Fruit fly (Drosophila melanogaster): ENCODE data around the gene GstD1.

The GstD1 gene

DNA sequence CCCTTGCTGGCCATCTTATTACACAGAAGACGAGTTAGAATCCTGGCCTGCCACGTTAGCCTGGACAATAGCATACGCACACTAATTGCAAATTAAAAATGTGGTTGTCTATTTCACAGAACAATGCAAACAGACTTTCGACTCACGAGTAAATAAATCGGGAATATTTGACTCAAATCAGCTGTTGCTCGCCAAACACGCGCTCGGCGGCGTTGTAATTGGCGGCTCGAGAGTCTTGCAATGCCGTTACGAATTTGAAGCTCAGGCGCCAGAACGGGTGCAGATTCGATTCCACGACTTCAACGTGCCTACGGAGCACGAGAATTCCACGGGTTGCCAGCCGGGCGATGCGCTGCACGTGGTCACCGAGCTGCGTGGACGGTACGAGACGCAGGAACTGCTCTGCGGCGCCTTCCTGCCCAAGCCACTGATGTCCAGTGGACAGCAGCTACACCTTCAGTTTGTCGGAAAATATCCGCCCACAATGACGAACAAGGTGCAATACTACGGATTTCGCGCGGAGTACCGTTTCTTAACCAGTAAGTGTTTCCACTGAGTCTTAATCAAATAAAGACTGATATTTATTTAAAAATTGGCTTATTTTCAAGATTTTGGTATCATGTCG is 32.7 kb upstream of the GstD1 start, which contains the start of gene DNAlig3 (continued):
- TF ChIP-seq crp (GFP tag; optimal IDR thresholded peaks at IDR 0.05), result peak; percentile 33 to 93
- TF ChIP-seq CG16813 (GFP tag; IDR thresholded peaks at IDR 0.05; ENCODE audit: partially characterized antibody), result peak; percentile 45; the same call in 1 of the 3 replicates
- no peak for TF ChIP-seq ap (GFP tag; IDR thresholded peaks at IDR 0.05)
- TF ChIP-seq CG2116 (GFP tag; optimal IDR thresholded peaks at IDR 0.05), result peak; percentile 32
- peak; percentile 23; the same call in 1 of the 2 replicates for TF ChIP-seq Nf-YA (GFP tag; IDR thresholded peaks at IDR 0.05)
- TF ChIP-seq B-H1 (GFP tag; IDR thresholded peaks at IDR 0.05), result no peak
- peak; percentile 62 for TF ChIP-seq sna (GFP tag; IDR thresholded peaks at IDR 0.05; ENCODE audit: partially characterized antibody)
- no peak for TF ChIP-seq Hey (tag; optimal IDR thresholded peaks at IDR 0.05)
- peak; percentile 32 for TF ChIP-seq sens (GFP tag)
- peak; percentile 63 for TF ChIP-seq bbx (GFP tag; IDR thresholded peaks at IDR 0.05; ENCODE audit: partially characterized antibody)
- TF ChIP-seq kni (GFP tag; optimal IDR thresholded peaks at IDR 0.05), result peak; percentile 44
- peak; percentile 83 for TF ChIP-seq CG12769 (tag; optimal IDR thresholded peaks at IDR 0.05)
- no peak for TF ChIP-seq CG9609 (GFP tag; optimal IDR thresholded peaks at IDR 0.05)
- TF ChIP-seq gro (GFP tag; optimal IDR thresholded peaks at IDR 0.05), result no peak
- TF ChIP-seq CG9215 (GFP tag; IDR thresholded peaks at IDR 0.05), result no peak
- TF ChIP-seq HLHmδ (GFP tag; optimal IDR thresholded peaks at IDR 0.05), result peak; percentile 65
- no peak for TF ChIP-seq CG13894 (tag; optimal IDR thresholded peaks at IDR 0.05)
- no peak for TF ChIP-seq Awh (GFP tag; IDR thresholded peaks at IDR 0.05)
- peak; percentile 29 for TF ChIP-seq sd (tag; optimal IDR thresholded peaks at IDR 0.05)
- peak in 1 of 2 experiments; percentile 10 for TF ChIP-seq Pdp1 (GFP tag; optimal IDR thresholded peaks at IDR 0.05)
- peak; percentile 44 for TF ChIP-seq CG12071 (GFP tag; optimal IDR thresholded peaks at IDR 0.05)
- peak; percentile 68; the same call in 2 of the 3 replicates for TF ChIP-seq zen2 (GFP tag; IDR thresholded peaks at IDR 0.05; ENCODE audit: partially characterized antibody)
- peak; percentile 68 for TF ChIP-seq pzg (GFP tag; optimal IDR thresholded peaks at IDR 0.05)
- peak in 1 of 2 experiments; percentile 62 for TF ChIP-seq tll (GFP tag; optimal IDR thresholded peaks at IDR 0.05)
- TF ChIP-seq Adf1 (GFP tag; IDR thresholded peaks at IDR 0.05), result no peak
- TF ChIP-seq E2f2 (GFP tag; IDR thresholded peaks at IDR 0.05), result peak; percentile 89
- peak; percentile 53 for TF ChIP-seq scrt (GFP tag; optimal IDR thresholded peaks at IDR 0.05)
- TF ChIP-seq CG6683 (GFP tag; optimal IDR thresholded peaks at IDR 0.05), result peak; percentile 8
- peak; percentile 33; the same call in 1 of the 2 replicates for TF ChIP-seq Bgb (GFP tag; IDR thresholded peaks at IDR 0.05; ENCODE audit: partially characterized antibody)
- TF ChIP-seq Dp (GFP tag; optimal IDR thresholded peaks at IDR 0.05), result peak; percentile 86
- peak; percentile 39 for TF ChIP-seq her (GFP tag; optimal IDR thresholded peaks at IDR 0.05)
- TF ChIP-seq CG13296 (GFP tag; optimal IDR thresholded peaks at IDR 0.05), result no peak
- no peak for TF ChIP-seq ac (GFP tag; optimal IDR thresholded peaks at IDR 0.05)
- TF ChIP-seq dm (GFP tag; optimal IDR thresholded peaks at IDR 0.05), result peak; percentile 37
- TF ChIP-seq Dref (GFP tag; IDR thresholded peaks at IDR 0.05), result peak; percentile 40; the same call in 1 of the 2 replicates
- TF ChIP-seq MBD-R2 (GFP tag; IDR thresholded peaks at IDR 0.05), result peak; percentile 76
- peak; percentile 57 for TF ChIP-seq CG34224 (GFP tag; IDR thresholded peaks at IDR 0.05; ENCODE audit: partially characterized antibody)
- no peak for TF ChIP-seq CG14667 (GFP tag; IDR thresholded peaks at IDR 0.05)
- TF ChIP-seq row (GFP tag; IDR thresholded peaks at IDR 0.05), result no peak; the same call in 2 of the 3 replicates
- TF ChIP-seq tio (GFP tag; optimal IDR thresholded peaks at IDR 0.05), result no peak
- peak; percentile 8 for TF ChIP-seq bigmax (GFP tag; optimal IDR thresholded peaks at IDR 0.05)
- TF ChIP-seq CG4360 (GFP tag; IDR thresholded peaks at IDR 0.05), result no peak
- TF ChIP-seq ci (GFP tag; IDR thresholded peaks at IDR 0.05), result peak; percentile 49; the same call in 1 of the 3 replicates
- no peak for TF ChIP-seq CG14014 (GFP tag; IDR thresholded peaks at IDR 0.05)
- TF ChIP-seq PHDP (tag; optimal IDR thresholded peaks at IDR 0.05), result no peak
- peak; percentile 2 for TF ChIP-seq CG4617 (GFP tag; optimal IDR thresholded peaks at IDR 0.05; ENCODE audit: borderline replicate concordance)
- TF ChIP-seq gfzf (GFP tag; optimal IDR thresholded peaks at IDR 0.05), result peak; percentile 27
- TF ChIP-seq Dll (GFP tag; IDR thresholded peaks at IDR 0.05; ENCODE audit: partially characterized antibody), result peak; percentile 73
